Worm (Caenorhabditis elegans): ENCODE results near the gene smvt-1.

ce11 chrX:2532357-2532756 lies 16.4 kb downstream of the smvt-1 start, which contains the start of gene tbc-12:
- TF ChIP-seq let-526 (GFP tag; IDR thresholded peaks at IDR 0.05): no peak
- TF ChIP-seq F10E7.11 (tag; optimal IDR thresholded peaks at IDR 0.05): no peak
- no peak for TF ChIP-seq unc-62 (GFP tag; optimal IDR thresholded peaks at IDR 0.05)

Measured in whole organism, young adult.